Fruit fly (Drosophila melanogaster): ENCODE results near the gene Ent2.

Ent2 gene

DNA sequence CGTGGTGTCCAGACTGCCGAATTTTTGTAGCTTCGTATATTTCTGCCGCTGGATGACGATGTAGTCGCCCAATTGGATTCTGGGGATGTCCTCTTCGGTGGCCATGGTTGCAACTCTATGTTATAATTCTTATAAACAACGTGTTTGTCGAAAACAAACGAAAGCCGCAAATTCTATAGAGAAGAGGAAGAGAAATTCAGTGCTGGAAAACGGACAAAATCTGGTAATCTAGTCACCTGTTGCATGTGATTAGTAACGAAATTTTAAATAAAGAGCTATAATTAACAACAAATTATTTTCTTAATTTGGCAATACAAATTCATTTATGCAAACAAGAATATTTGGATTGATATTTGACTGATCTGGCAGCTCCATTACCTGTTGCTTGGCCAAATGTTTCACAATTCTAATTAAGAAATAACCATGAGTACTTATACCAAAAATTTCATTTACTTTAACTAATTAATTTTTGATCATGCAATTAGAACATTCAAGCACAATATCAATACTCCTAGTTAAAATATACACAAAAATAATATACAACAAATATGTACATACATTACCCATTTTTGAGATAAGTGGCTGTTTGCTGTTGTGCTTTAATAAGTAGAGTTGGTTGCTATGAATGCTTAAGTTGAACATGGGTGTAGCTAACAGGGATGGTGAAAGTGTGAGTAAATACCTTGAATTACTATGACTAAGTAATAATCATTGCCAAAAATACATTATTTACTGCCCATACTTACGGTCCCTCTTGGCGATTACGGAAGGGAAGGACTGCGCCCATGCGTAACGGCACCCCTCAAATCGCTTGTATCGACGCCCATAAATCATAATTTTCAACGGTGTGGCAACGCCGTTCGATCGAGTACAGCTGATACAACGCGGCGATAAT, at the start of gene Ent2, which contains the start of gene Trmt6 (continued):
- peak; percentile 96 for TF ChIP-seq CG4820 (GFP tag; optimal IDR thresholded peaks at IDR 0.05)

- TF ChIP-seq bowl (GFP tag; IDR thresholded peaks at IDR 0.05) (no peak), CG11696 (GFP tag; IDR thresholded peaks at IDR 0.05) (0 out of 2 replicates have a peak, but pooled peaks have one; percentile 36), MTF-1 (GFP tag; optimal IDR thresholded peaks at IDR 0.05; ENCODE audit: borderline replicate concordance) (no peak), trh (GFP tag; optimal IDR thresholded peaks at IDR 0.05) (no peak), crol (GFP tag; IDR thresholded peaks at IDR 0.05) (peak; percentile 26; the same call in 1 of the 2 replicates), slbo (GFP tag; IDR thresholded peaks at IDR 0.05) (0 out of 2 replicates have a peak, but pooled peaks have one; percentile 5), grau (tag; optimal IDR thresholded peaks at IDR 0.05) (no peak), CG12155 (GFP tag; optimal IDR thresholded peaks at IDR 0.05) (no peak), CG10654 (GFP tag; optimal IDR thresholded peaks at IDR 0.05) (no peak), bcd (GFP tag; optimal IDR thresholded peaks at IDR 0.05) (no peak), Drgx (GFP tag; IDR thresholded peaks at IDR 0.05) (peak; percentile 26; the same call in 1 of the 2 replicates), gcm2 (GFP tag; optimal IDR thresholded peaks at IDR 0.05) (no peak), inv (GFP tag; IDR thresholded peaks at IDR 0.05; ENCODE audit: partially characterized antibody) (no peak)
Observed at dm6 chr2L:6513948-6514347, 48.2 kb upstream of the Ent2 start.

DNA sequence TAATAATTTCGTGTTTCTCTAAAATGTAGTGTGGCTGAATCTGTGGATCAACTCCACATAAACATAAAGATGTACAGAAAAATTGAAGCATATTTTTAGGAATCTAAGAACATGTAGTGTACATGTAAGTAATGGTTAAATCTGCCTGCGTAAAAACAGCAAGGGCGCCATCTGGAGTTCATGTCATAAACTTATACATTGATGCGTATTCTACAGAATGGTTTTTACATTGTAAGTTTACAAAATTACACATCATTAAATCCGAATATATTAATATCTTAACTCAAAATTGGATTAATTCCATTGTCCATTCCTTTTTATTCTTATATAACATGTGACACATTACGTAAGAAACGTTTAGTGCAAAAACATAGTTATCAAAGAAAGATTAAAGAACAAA, 35.1 kb upstream of the Ent2 start:
- no peak for TF ChIP-seq CG9876 (GFP tag; optimal IDR thresholded peaks at IDR 0.05)
- TF ChIP-seq Atf6 (GFP tag; IDR thresholded peaks at IDR 0.05): no peak
- TF ChIP-seq CG14050 (GFP tag; IDR thresholded peaks at IDR 0.05): no peak
- TF ChIP-seq lola (GFP tag; optimal IDR thresholded peaks at IDR 0.05): peak in 1 of 3 experiments; percentile 1
- no peak for TF ChIP-seq CG18476 (GFP tag; optimal IDR thresholded peaks at IDR 0.05)
- TF ChIP-seq CG7963 (GFP tag; IDR thresholded peaks at IDR 0.05; ENCODE audit: partially characterized antibody): no peak
- TF ChIP-seq az2 (GFP tag; optimal IDR thresholded peaks at IDR 0.05): no peak
- no peak for TF ChIP-seq jumu (GFP tag; optimal IDR thresholded peaks at IDR 0.05)
- no peak for TF ChIP-seq Antp (GFP tag; optimal IDR thresholded peaks at IDR 0.05)
- TF ChIP-seq hb (GFP tag; IDR thresholded peaks at IDR 0.05; ENCODE audit: partially characterized antibody): no peak
- no peak for TF ChIP-seq sc (optimal IDR thresholded peaks at IDR 0.05)
- no peak for TF ChIP-seq sc (GFP tag; optimal IDR thresholded peaks at IDR 0.05)
- TF ChIP-seq Usf (GFP tag; optimal IDR thresholded peaks at IDR 0.05): no peak
- no peak for TF ChIP-seq CG10654 (GFP tag; optimal IDR thresholded peaks at IDR 0.05)
- TF ChIP-seq seq (GFP tag; IDR thresholded peaks at IDR 0.05): no peak
- TF ChIP-seq CG1792 (GFP tag; optimal IDR thresholded peaks at IDR 0.05): no peak
- TF ChIP-seq ftz-f1 (GFP tag; optimal IDR thresholded peaks at IDR 0.05): no peak
- TF ChIP-seq Dip2 (GFP tag; IDR thresholded peaks at IDR 0.05): peak; percentile 95
- no peak for TF ChIP-seq Hr78 (GFP tag; optimal IDR thresholded peaks at IDR 0.05)
- TF ChIP-seq bowl (GFP tag; IDR thresholded peaks at IDR 0.05): no peak
- TF ChIP-seq CG5245 (GFP tag; optimal IDR thresholded peaks at IDR 0.05): no peak
- no peak for TF ChIP-seq Gsc (GFP tag; IDR thresholded peaks at IDR 0.05)
- TF ChIP-seq CG2889 (GFP tag; IDR thresholded peaks at IDR 0.05): no peak
- no peak for TF ChIP-seq Hr51 (GFP tag; optimal IDR thresholded peaks at IDR 0.05)
- no peak for TF ChIP-seq CG5953 (GFP tag; IDR thresholded peaks at IDR 0.05)
- no peak for TF ChIP-seq CG17186 (GFP tag; optimal IDR thresholded peaks at IDR 0.05)
- no peak for TF ChIP-seq CG4730 (GFP tag; IDR thresholded peaks at IDR 0.05)
- TF ChIP-seq gfzf (GFP tag; optimal IDR thresholded peaks at IDR 0.05): no peak
- TF ChIP-seq scrt (GFP tag; optimal IDR thresholded peaks at IDR 0.05): no peak
- TF ChIP-seq Hr3 (GFP tag; optimal IDR thresholded peaks at IDR 0.05): no peak
- no peak for TF ChIP-seq ken (GFP tag; IDR thresholded peaks at IDR 0.05)
- no peak for TF ChIP-seq Dip3 (GFP tag; optimal IDR thresholded peaks at IDR 0.05)
- no peak for TF ChIP-seq CG4707 (GFP tag; optimal IDR thresholded peaks at IDR 0.05)
- no peak for TF ChIP-seq Dll (GFP tag; IDR thresholded peaks at IDR 0.05; ENCODE audit: partially characterized antibody)
- TF ChIP-seq grau (tag; optimal IDR thresholded peaks at IDR 0.05): peak; percentile 20

Data from whole organism, embryonic.